Worm (Caenorhabditis elegans) whole organism, mixed stage, embryonic: ENCODE data around the gene csn-3.

Experiments used
- blmp-1 ChIP-seq: fragments of 150-350 bp; optimal IDR thresholded peaks from 2 replicates; lab custom pipeline; 2014; ENCODE audit warnings: missing biosample characterization, missing genetic modification characterization
- ces-1 ChIP-seq: fragments of 150-350 bp; optimal IDR thresholded peaks from 2 replicates; lab custom pipeline; 2014; ENCODE audit warnings: missing biosample characterization, missing genetic modification reagents, missing genetic modification characterization
- elt-3 ChIP-seq: fragments of 150-350 bp; optimal IDR thresholded peaks from 2 replicates; lab custom pipeline; 2014; ENCODE audit warnings: missing biosample characterization, missing genetic modification characterization
- ham-2 ChIP-seq: fragments of 200-800 bp; sonication (Bioruptor generic); optimal IDR thresholded peaks from 2 replicates; lab custom pipeline; 2018; ENCODE audit warnings: mild to moderate bottlenecking, missing genetic modification characterization, missing compliant biosample characterization
- nhr-2 ChIP-seq: fragments of 150-350 bp; optimal IDR thresholded peaks from 2 replicates; lab custom pipeline; 2014; ENCODE audit warnings: missing biosample characterization, missing genetic modification characterization
- pha-4 ChIP-seq: fragments of 150-350 bp; optimal IDR thresholded peaks from 2 replicates; lab custom pipeline; 2018; ENCODE audit warnings: missing biosample characterization, missing genetic modification reagents, missing genetic modification characterization
- snpc-4 ChIP-seq: fragments of 150-350 bp; optimal IDR thresholded peaks from 2 replicates; lab custom pipeline; 2014; ENCODE audit warnings: missing biosample characterization, missing genetic modification characterization
- unc-62 ChIP-seq: fragments of 150-350 bp; optimal IDR thresholded peaks from 2 replicates; lab custom pipeline; 2014; ENCODE audit warnings: missing biosample characterization, missing genetic modification reagents, missing genetic modification characterization
- ztf-11 ChIP-seq: fragments of 150-350 bp; optimal IDR thresholded peaks from 2 replicates; lab custom pipeline; 2014; ENCODE audit warnings: missing biosample characterization, missing genetic modification characterization

ce11 chrIV:148756-149155 is 45.8 kb upstream of the csn-3 start:
- TF ChIP-seq snpc-4 (tag; lab: Kevin White, UChicago) (no peak), pha-4 (tag; lab: Kevin White, UChicago) (no peak), nhr-2 (tag; lab: Kevin White, UChicago) (no peak), ces-1 (GFP tag; lab: Kevin White, UChicago) (no peak), blmp-1 (tag; lab: Kevin White, UChicago) (no peak), ztf-11 (tag; lab: Kevin White, UChicago) (no peak), elt-3 (tag; lab: Kevin White, UChicago) (no peak), ham-2 (GFP tag; lab: Kevin White, UChicago) (no peak), unc-62 (no peak)
